Worm (Caenorhabditis elegans) whole organism, late embryonic: ENCODE measurements around the gene ptr-20.

Experiments
- C08G9.2 ChIP-seq: sonication (generic microtip); optimal IDR thresholded peaks from 2 replicates; lab custom pipeline; 2016; ENCODE audit warnings: mild to moderate bottlenecking, missing genetic modification characterization, moderate library complexity, missing compliant biosample characterization
- F13H6.1 ChIP-seq: sonication (generic microtip); optimal IDR thresholded peaks from 2 replicates; lab custom pipeline; 2016; ENCODE audit warnings: missing genetic modification characterization, missing compliant biosample characterization
- K02D7.2 ChIP-seq: sonication (generic microtip); optimal IDR thresholded peaks from 2 replicates; lab custom pipeline; 2017; ENCODE audit warnings: mild to moderate bottlenecking, missing genetic modification characterization, missing compliant biosample characterization
- T23F11.4 ChIP-seq: fragments of 200-800 bp; sonication (Bioruptor generic); optimal IDR thresholded peaks from 2 replicates; lab custom pipeline; 2018; ENCODE audit warnings: mild to moderate bottlenecking, missing genetic modification characterization, missing compliant biosample characterization
- Y22D7AL.16 ChIP-seq: sonication (generic microtip); optimal IDR thresholded peaks from 2 replicates; lab custom pipeline; 2016; ENCODE audit warnings: missing genetic modification characterization, missing compliant biosample characterization
- ahr-1 ChIP-seq: sonication (generic microtip); optimal IDR thresholded peaks from 2 replicates; lab custom pipeline; 2016; ENCODE audit warnings: missing genetic modification characterization, missing compliant biosample characterization
- ceh-14 ChIP-seq: sonication (generic microtip); optimal IDR thresholded peaks from 2 replicates; lab custom pipeline; 2016; ENCODE audit warnings: missing genotype, missing genetic modification characterization, missing compliant biosample characterization
- ceh-19 ChIP-seq: fragments of 200-800 bp; sonication (Bioruptor generic); optimal IDR thresholded peaks from 2 replicates; lab custom pipeline; 2018; ENCODE audit warnings: mild to moderate bottlenecking, missing genetic modification characterization, missing compliant biosample characterization
- ceh-22 ChIP-seq: sonication (generic microtip); optimal IDR thresholded peaks from 2 replicates; lab custom pipeline; 2017; ENCODE audit warnings: missing biosample characterization, missing genetic modification characterization
- ceh-30 ChIP-seq: fragments of 150-350 bp; optimal IDR thresholded peaks from 2 replicates; lab custom pipeline; 2014; ENCODE audit warnings: missing biosample characterization, missing genetic modification characterization
- ceh-31 ChIP-seq: sonication (generic microtip); optimal IDR thresholded peaks from 2 replicates; lab custom pipeline; 2016; ENCODE audit warnings: missing genetic modification characterization, missing compliant biosample characterization
- ceh-34 ChIP-seq: sonication (generic microtip); optimal IDR thresholded peaks from 2 replicates; lab custom pipeline; 2016; ENCODE audit warnings: mild to moderate bottlenecking, missing genetic modification characterization, missing compliant biosample characterization
- ceh-48 ChIP-seq: sonication (generic microtip); optimal IDR thresholded peaks from 2 replicates; lab custom pipeline; 2016; ENCODE audit warnings: missing genetic modification characterization, inconsistent platforms, missing compliant biosample characterization
- che-1 ChIP-seq: sonication (generic microtip); optimal IDR thresholded peaks from 2 replicates; lab custom pipeline; 2016; ENCODE audit warnings: mild to moderate bottlenecking, missing genetic modification characterization, missing compliant biosample characterization
- dve-1 ChIP-seq: sonication (generic microtip); optimal IDR thresholded peaks from 2 replicates; lab custom pipeline; 2017; ENCODE audit warnings: antibody characterized with exemption, mild to moderate bottlenecking, missing genetic modification characterization, missing compliant biosample characterization
- elt-2 ChIP-seq: sonication (generic microtip); optimal IDR thresholded peaks from 2 replicates; lab custom pipeline; 2016; ENCODE audit warnings: missing genetic modification reagents, missing genetic modification characterization, missing compliant biosample characterization
- fax-1 ChIP-seq: sonication (generic microtip); optimal IDR thresholded peaks from 2 replicates; lab custom pipeline; 2016; ENCODE audit warnings: missing genotype, missing genetic modification characterization, missing compliant biosample characterization
- fkh-10 ChIP-seq: fragments of 150-350 bp; optimal IDR thresholded peaks from 2 replicates; lab custom pipeline; 2014; ENCODE audit warnings: missing biosample characterization, missing genetic modification reagents, missing genetic modification characterization
- hlh-13 ChIP-seq: fragments of 200-800 bp; sonication (Bioruptor generic); optimal IDR thresholded peaks from 2 replicates; lab custom pipeline; 2018; ENCODE audit warnings: mild to moderate bottlenecking, missing genetic modification characterization, missing compliant biosample characterization
- hlh-15 ChIP-seq: sonication (generic microtip); optimal IDR thresholded peaks from 2 replicates; lab custom pipeline; 2016; ENCODE audit warnings: missing genetic modification characterization, missing compliant biosample characterization
- hlh-8 ChIP-seq: sonication (generic microtip); optimal IDR thresholded peaks from 2 replicates; lab custom pipeline; 2016; ENCODE audit warnings: missing genotype, missing genetic modification characterization, missing compliant biosample characterization
- lin-11 ChIP-seq: fragments of 200-800 bp; sonication (Bioruptor generic); optimal IDR thresholded peaks from 2 replicates; lab custom pipeline; 2018; ENCODE audit warnings: mild to moderate bottlenecking, missing genetic modification characterization, missing compliant biosample characterization
- nhr-11 ChIP-seq: fragments of 150-350 bp; optimal IDR thresholded peaks from 2 replicates; lab custom pipeline; 2014; ENCODE audit warnings: missing biosample characterization, missing genetic modification characterization
- npax-4 ChIP-seq: sonication (generic microtip); optimal IDR thresholded peaks from 2 replicates; lab custom pipeline; 2016; ENCODE audit warnings: missing genetic modification characterization, missing compliant biosample characterization
- pha-2 ChIP-seq: sonication (generic microtip); optimal IDR thresholded peaks from 2 replicates; lab custom pipeline; 2017; ENCODE audit warnings: mild to moderate bottlenecking, missing genetic modification characterization, missing compliant biosample characterization
- pha-4 ChIP-seq: fragments of 150-350 bp; optimal IDR thresholded peaks from 2 replicates; lab custom pipeline; 2018; ENCODE audit warnings: missing biosample characterization, missing genetic modification reagents, missing genetic modification characterization
- pqm-1 ChIP-seq: sonication (generic microtip); optimal IDR thresholded peaks from 2 replicates; lab custom pipeline; 2016; ENCODE audit warnings: missing genetic modification characterization, missing compliant biosample characterization
- ref-2 ChIP-seq: sonication (generic microtip); optimal IDR thresholded peaks from 2 replicates; lab custom pipeline; 2016; ENCODE audit warnings: missing genetic modification characterization, missing compliant biosample characterization
- rnt-1 ChIP-seq: sonication (generic microtip); optimal IDR thresholded peaks from 2 replicates; lab custom pipeline; 2016; ENCODE audit warnings: missing genetic modification characterization, missing compliant biosample characterization
- sdc-2 ChIP-seq: sonication (generic microtip); optimal IDR thresholded peaks from 2 replicates; lab custom pipeline; 2016; ENCODE audit warnings: missing genotype, missing genetic modification characterization, missing compliant biosample characterization
- syd-9 ChIP-seq: sonication (generic microtip); optimal IDR thresholded peaks from 2 replicates; lab custom pipeline; 2016; ENCODE audit warnings: mild to moderate bottlenecking, missing genetic modification characterization, moderate library complexity, missing compliant biosample characterization
- ttx-3 ChIP-seq: sonication (generic microtip); optimal IDR thresholded peaks from 2 replicates; lab custom pipeline; 2016; ENCODE audit warnings: missing genetic modification reagents, missing genetic modification characterization, missing compliant biosample characterization
- unc-42 ChIP-seq: sonication (generic microtip); optimal IDR thresholded peaks from 2 replicates; lab custom pipeline; 2016; ENCODE audit warnings: missing genotype, missing genetic modification characterization, missing compliant biosample characterization
- unc-55 ChIP-seq: sonication (generic microtip); optimal IDR thresholded peaks from 2 replicates; lab custom pipeline; 2017; ENCODE audit warnings: missing biosample characterization, missing genetic modification reagents, missing genetic modification characterization
- unc-86 ChIP-seq: sonication (generic microtip); optimal IDR thresholded peaks from 2 replicates; lab custom pipeline; 2016; ENCODE audit warnings: missing genetic modification characterization, missing compliant biosample characterization
- zip-5 ChIP-seq: sonication (generic microtip); optimal IDR thresholded peaks from 2 replicates; lab custom pipeline; 2016; ENCODE audit warnings: missing genetic modification characterization, missing compliant biosample characterization
- ztf-16 ChIP-seq: sonication (generic microtip); optimal IDR thresholded peaks from 2 replicates; lab custom pipeline; 2017; ENCODE audit warnings: missing genetic modification characterization, missing compliant biosample characterization

The ptr-20 gene

ce11 chrII:15119537-15120360, 38.2 kb upstream of the ptr-20 start, which contains the start of gene arp-1 (continued):
- no peak for TF ChIP-seq sdc-2
- no peak for TF ChIP-seq C08G9.2 (tag; lab: Kevin White, UChicago)
- TF ChIP-seq dve-1 (tag; lab: Kevin White, UChicago): no peak
- no peak for TF ChIP-seq pqm-1 (tag; lab: Kevin White, UChicago)
- no peak for TF ChIP-seq ceh-22 (tag; lab: Kevin White, UChicago)
- TF ChIP-seq fax-1 (tag; lab: Kevin White, UChicago): no peak
- peak; percentile 45 for TF ChIP-seq ceh-31 (tag; lab: Kevin White, UChicago)
- TF ChIP-seq ttx-3 (tag; lab: Kevin White, UChicago): no peak
- TF ChIP-seq ceh-19: no peak
- TF ChIP-seq zip-5 (tag; lab: Kevin White, UChicago): peak; percentile 10
- no peak for TF ChIP-seq F13H6.1 (tag; lab: Kevin White, UChicago)
- no peak for TF ChIP-seq npax-4
- TF ChIP-seq hlh-15 (tag; lab: Kevin White, UChicago): no peak
- TF ChIP-seq hlh-13 (GFP tag; lab: Kevin White, UChicago): no peak
- peak; percentile 10 for TF ChIP-seq ceh-14 (tag; lab: Kevin White, UChicago)
- TF ChIP-seq ceh-48: peak; percentile 8
- peak; percentile 20 for TF ChIP-seq elt-2 (tag; lab: Kevin White, UChicago)
- TF ChIP-seq hlh-8 (tag; lab: Kevin White, UChicago): no peak
- TF ChIP-seq T23F11.4 (GFP tag; lab: Kevin White, UChicago): no peak
- no peak for TF ChIP-seq nhr-11 (tag; lab: Kevin White, UChicago)
- no peak for TF ChIP-seq syd-9 (tag; lab: Kevin White, UChicago)
- TF ChIP-seq unc-42 (tag; lab: Kevin White, UChicago): peak; percentile 67
- TF ChIP-seq pha-2 (tag; lab: Kevin White, UChicago): peak; percentile 4
- TF ChIP-seq ztf-16 (tag; lab: Kevin White, UChicago): no peak
- peak; percentile 3 for TF ChIP-seq ceh-34 (tag; lab: Kevin White, UChicago)
- no peak for TF ChIP-seq ahr-1 (tag; lab: Kevin White, UChicago)
- TF ChIP-seq lin-11 (tag; lab: Kevin White, UChicago): no peak
- no peak for TF ChIP-seq unc-55 (GFP tag; lab: Kevin White, UChicago)
- no peak for TF ChIP-seq unc-86

ce11 chrII:15124193-15124592, 33.8 kb upstream of the ptr-20 start, which contains the start of gene Y53F4B.23:
Gene Y53F4B.23, plus strand, starts transcription at chrII:15124504.
- TF ChIP-seq fkh-10 (GFP tag; lab: Kevin White, UChicago) (no peak), che-1 (tag; lab: Kevin White, UChicago) (no peak), ahr-1 (tag; lab: Kevin White, UChicago) (no peak), T23F11.4 (GFP tag; lab: Kevin White, UChicago) (no peak), K02D7.2 (tag; lab: Kevin White, UChicago) (no peak), unc-86 (no peak), unc-55 (GFP tag; lab: Kevin White, UChicago) (no peak), ceh-30 (tag; lab: Kevin White, UChicago) (no peak), sdc-2 (no peak), ceh-31 (tag; lab: Kevin White, UChicago) (no peak), Y22D7AL.16 (tag; lab: Kevin White, UChicago) (no peak), ref-2 (tag; lab: Kevin White, UChicago) (no peak)

ce11 chrII:15130512-15130911, 27.5 kb upstream of the ptr-20 start, which contains the start of gene Y53F4B.62:
Gene Y53F4B.62, minus strand, starts transcription at chrII:15130612.
- TF ChIP-seq lin-11 (tag; lab: Kevin White, UChicago) (no peak), npax-4 (no peak), rnt-1 (tag; lab: Kevin White, UChicago) (no peak), fax-1 (tag; lab: Kevin White, UChicago) (no peak), pha-4 (tag; lab: Kevin White, UChicago) (no peak)
